Worm (Caenorhabditis elegans): Measurements from ENCODE around the gene fbxa-3.

ce11 chrII:1786209-1786608 lies 34.5 kb downstream of the fbxa-3 start, which contains the start of gene C08F1.10:
- no peak for TF ChIP-seq nhr-237 (tag; optimal IDR thresholded peaks at IDR 0.05)
- TF ChIP-seq unc-62 (GFP tag; optimal IDR thresholded peaks at IDR 0.05 in 1 of 2) = no peak
- TF ChIP-seq unc-62 (tag; optimal IDR thresholded peaks at IDR 0.05) = no peak
- no peak for TF ChIP-seq Y75B8A.6 (GFP tag; IDR thresholded peaks at IDR 0.05)
- TF ChIP-seq nhr-11 (tag; optimal IDR thresholded peaks at IDR 0.05) = no peak
- no peak for TF ChIP-seq sdz-12 (GFP tag; optimal IDR thresholded peaks at IDR 0.05)
- TF ChIP-seq egl-27 (tag; optimal IDR thresholded peaks at IDR 0.05) = no peak
- no peak for TF ChIP-seq ztf-7 (tag; optimal IDR thresholded peaks at IDR 0.05)
- no peak for TF ChIP-seq lin-38 (GFP tag; IDR thresholded peaks at IDR 0.05)
- TF ChIP-seq lin-39 (tag; optimal IDR thresholded peaks at IDR 0.05) = no peak

All from whole organism, L4 larva.